Worm (Caenorhabditis elegans) whole organism, L3 larva: ENCODE measurements around the gene K08F8.15.

Experiments used
- daf-12 ChIP-seq: fragments of 150-350 bp; optimal IDR thresholded peaks from 2 replicates; lab custom pipeline; 2014; ENCODE audit warnings: missing biosample characterization, missing genetic modification reagents, missing genetic modification characterization
- skn-1 ChIP-seq: fragments of 150-350 bp; optimal IDR thresholded peaks from 2 replicates; lab custom pipeline; 2014; ENCODE audit warnings: missing biosample characterization, missing genetic modification characterization
- zag-1 ChIP-seq: fragments of 150-350 bp; optimal IDR thresholded peaks from 2 replicates; lab custom pipeline; 2014; ENCODE audit warnings: missing biosample characterization, missing genetic modification characterization

DNA sequence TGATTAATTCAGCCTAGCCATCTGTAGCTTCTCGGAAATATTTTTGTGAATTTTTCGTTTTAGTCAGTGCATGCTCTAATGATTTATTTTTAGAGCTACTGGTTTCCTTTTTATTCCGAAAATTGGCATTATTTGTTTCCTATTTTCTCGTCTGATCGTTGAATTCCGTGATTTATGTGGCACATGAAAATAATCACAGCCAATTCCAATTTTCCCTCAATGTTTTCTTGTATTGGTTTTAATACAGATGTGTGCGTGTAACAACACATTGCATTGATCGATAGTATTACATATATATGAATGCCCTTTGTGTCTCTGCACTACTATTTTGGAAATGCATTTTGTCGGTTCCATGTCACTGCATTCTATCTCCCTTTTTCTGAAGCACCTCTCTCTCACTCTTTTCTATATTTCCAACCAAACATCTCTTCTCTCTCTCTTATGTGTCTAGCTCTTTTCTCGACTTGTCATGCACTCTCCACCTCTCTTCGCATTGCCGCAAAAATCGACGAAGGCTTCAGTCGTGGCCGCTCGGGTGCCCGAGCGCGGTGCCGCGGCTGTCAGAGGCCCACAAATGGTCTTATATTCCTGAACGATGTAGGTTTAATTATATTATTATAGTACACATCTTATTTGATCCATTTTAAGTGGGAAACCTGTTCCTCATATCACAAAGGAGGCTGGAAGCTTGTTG is 17.8 kb downstream of the K08F8.15 start:
- TF ChIP-seq zag-1 (tag; lab: Kevin White, UChicago) (no peak), daf-12 (tag; lab: Kevin White, UChicago) (no peak), skn-1 (no peak)
